Worm (Caenorhabditis elegans) whole organism, L4 larva: Measurements from ENCODE around the gene cnep-1.
A peak's percentile ranks its signal among the peaks of the same experiment; 100 is the strongest.

Source experiments
- F26F4.8 ChIP-seq: fragments of 200-800 bp; sonication (Bioruptor generic); conservative IDR thresholded peaks from 2 replicates; pipeline ENCODE4 v1.3.6; 2022; ENCODE audit warnings: missing genetic modification characterization, missing compliant biosample characterization
- R02D3.7 ChIP-seq: fragments of 150-350 bp; sonication (generic microtip); optimal IDR thresholded peaks from 3 replicates; lab custom pipeline; 2014; ENCODE audit warnings: missing biosample characterization, missing genetic modification characterization
- Y105C5A.15 ChIP-seq: fragments of 200-800 bp; sonication (Bioruptor generic); IDR thresholded peaks from 2 replicates; pipeline ENCODE4 v1.3.6; 2022; ENCODE audit warnings: missing genetic modification characterization, missing compliant biosample characterization
- ZK546.5 ChIP-seq, 2 experiments: sonication (generic microtip); optimal IDR thresholded peaks; 2 replicates each; lab custom pipeline; 2017; ENCODE audit warnings: missing biosample characterization in 2 of 2, missing genetic modification characterization in 2 of 2
- ama-1 ChIP-seq: fragments of 150-350 bp; optimal IDR thresholded peaks from 2 replicates; lab custom pipeline; 2014; ENCODE audit warnings: inconsistent platforms, mixed read lengths
- attf-4 ChIP-seq: sonication (generic microtip); optimal IDR thresholded peaks from 3 replicates; lab custom pipeline; 2017; ENCODE audit warnings: missing biosample characterization, missing genetic modification characterization
- ceh-44 ChIP-seq: fragments of 200-800 bp; sonication (Bioruptor generic); IDR thresholded peaks from 2 replicates; pipeline ENCODE4 v1.3.6; 2022; ENCODE audit warnings: missing genetic modification reagents, missing genetic modification characterization, missing compliant biosample characterization
- daf-19 ChIP-seq: fragments of 200-800 bp; sonication (Bioruptor generic); conservative IDR thresholded peaks from 2 replicates; pipeline ENCODE4 v1.3.6; 2022; ENCODE audit warnings: missing genetic modification characterization, missing compliant biosample characterization
- daf-8 ChIP-seq: fragments of 200-800 bp; sonication (Bioruptor generic); IDR thresholded peaks from 2 replicates; pipeline ENCODE4 v1.3.6; 2022; ENCODE audit warnings: missing genetic modification characterization, missing compliant biosample characterization
- dmd-8 ChIP-seq: fragments of 200-800 bp; sonication (Bioruptor generic); IDR thresholded peaks from 2 replicates; pipeline ENCODE4 v1.3.6; 2022; ENCODE audit warnings: missing genetic modification characterization, missing compliant biosample characterization
- dmd-9 ChIP-seq: fragments of 200-800 bp; sonication (Bioruptor generic); IDR thresholded peaks from 2 replicates; pipeline ENCODE4 v1.3.6; 2022; ENCODE audit warnings: missing genetic modification reagents, missing genetic modification characterization, missing compliant biosample characterization
- egl-27 ChIP-seq: sonication (generic microtip); optimal IDR thresholded peaks from 3 replicates; lab custom pipeline; 2017; ENCODE audit warnings: missing biosample characterization, missing genetic modification reagents, missing genetic modification characterization
- gei-8 ChIP-seq: fragments of 200-800 bp; sonication (Bioruptor generic); optimal IDR thresholded peaks from 2 replicates; lab custom pipeline; 2018; ENCODE audit warnings: mild to moderate bottlenecking, missing genetic modification characterization, missing compliant biosample characterization
- hif-1 ChIP-seq, 2 experiments: sonication (generic microtip); optimal IDR thresholded peaks; 2 replicates each; lab custom pipeline; 2016 to 2017; ENCODE audit warnings: missing compliant biosample characterization in 2 of 2, missing genetic modification characterization in 2 of 2, missing genetic modification reagents in 2 of 2, missing genotype in 2 of 2, mild to moderate bottlenecking in 1 of 2
- hlh-11 ChIP-seq: fragments of 200-800 bp; sonication (Bioruptor generic); optimal IDR thresholded peaks from 2 replicates; lab custom pipeline; 2018; ENCODE audit warnings: mild to moderate bottlenecking, missing genetic modification characterization, missing compliant biosample characterization
- hlh-30 ChIP-seq: sonication (generic microtip); optimal IDR thresholded peaks from 2 replicates; lab custom pipeline; 2017; ENCODE audit warnings: antibody characterized with exemption, mild to moderate bottlenecking, missing genetic modification characterization, missing compliant biosample characterization; ENCODE audit not compliant: insufficient read depth
- jun-1 ChIP-seq: fragments of 150-350 bp; optimal IDR thresholded peaks from 2 replicates; lab custom pipeline; 2014; ENCODE audit warnings: missing biosample characterization, missing genetic modification reagents, missing genetic modification characterization
- lim-7 ChIP-seq: fragments of 200-800 bp; sonication (Bioruptor generic); IDR thresholded peaks from 2 replicates; pipeline ENCODE4 v1.3.6; 2022; ENCODE audit warnings: missing genetic modification characterization, missing compliant biosample characterization
- lin-15B ChIP-seq: fragments of 150-350 bp; sonication (generic microtip); optimal IDR thresholded peaks from 3 replicates; lab custom pipeline; 2014; ENCODE audit warnings: missing biosample characterization, missing genetic modification characterization
- madf-5 ChIP-seq, 2 experiments: fragments of 200-800 bp; sonication (Bioruptor generic); IDR thresholded peaks; 2 replicates each; pipeline ENCODE4 v1.3.6; 2022; ENCODE audit warnings: missing compliant biosample characterization in 2 of 2, missing genetic modification characterization in 2 of 2
- mep-1 ChIP-seq: fragments of 150-350 bp; sonication (generic microtip); optimal IDR thresholded peaks from 3 replicates; lab custom pipeline; 2014; ENCODE audit warnings: missing biosample characterization, missing genetic modification characterization
- mes-2 ChIP-seq: sonication (generic microtip); optimal IDR thresholded peaks from 2 replicates; lab custom pipeline; 2016; ENCODE audit warnings: missing genotype, mild to moderate bottlenecking, missing genetic modification characterization, missing compliant biosample characterization; ENCODE audit not compliant: poor library complexity, severe bottlenecking
- mxl-3 ChIP-seq: fragments of 200-800 bp; sonication (Bioruptor generic); optimal IDR thresholded peaks from 2 replicates; lab custom pipeline; 2018; ENCODE audit warnings: mild to moderate bottlenecking, missing genetic modification characterization, missing compliant biosample characterization
- nhr-11 ChIP-seq: fragments of 150-350 bp; optimal IDR thresholded peaks from 2 replicates; lab custom pipeline; 2014; ENCODE audit warnings: missing biosample characterization, missing genetic modification characterization
- nhr-237 ChIP-seq: sonication (generic microtip); optimal IDR thresholded peaks from 2 replicates; lab custom pipeline; 2017; ENCODE audit warnings: missing biosample characterization, missing genetic modification characterization
- nhr-6 ChIP-seq: fragments of 150-350 bp; optimal IDR thresholded peaks from 2 replicates; lab custom pipeline; 2014; ENCODE audit warnings: missing biosample characterization, missing genetic modification characterization
- nhr-77 ChIP-seq: fragments of 150-350 bp; optimal IDR thresholded peaks from 2 replicates; lab custom pipeline; 2014; ENCODE audit warnings: missing biosample characterization, missing genetic modification characterization
- pha-4 ChIP-seq, 2 experiments: fragments of 150-350 bp in 1 of 2; fragments of 200-800 bp in 1 of 2; sonication (Bioruptor generic) in 1 of 2; IDR thresholded peaks in 1 of 2; optimal IDR thresholded peaks in 1 of 2; 2 replicates each; pipeline versions ENCODE4 v1.3.6 to Lab custom; 2014 to 2022; ENCODE audit warnings: missing genetic modification characterization in 2 of 2, missing genetic modification reagents in 2 of 2, missing biosample characterization in 1 of 2, missing compliant biosample characterization in 1 of 2
- php-3 ChIP-seq: fragments of 200-800 bp; sonication (Bioruptor generic); IDR thresholded peaks from 2 replicates; pipeline ENCODE4 v1.3.6; 2022; ENCODE audit warnings: missing genetic modification reagents, missing genetic modification characterization, missing compliant biosample characterization
- rbr-2 ChIP-seq: sonication (generic microtip); optimal IDR thresholded peaks from 2 replicates; lab custom pipeline; 2016; ENCODE audit warnings: missing genotype, missing genetic modification characterization, missing compliant biosample characterization
- sdz-12 ChIP-seq: fragments of 200-800 bp; sonication (Bioruptor generic); optimal IDR thresholded peaks from 2 replicates; lab custom pipeline; 2018; ENCODE audit warnings: mild to moderate bottlenecking, missing genetic modification characterization, missing compliant biosample characterization
- set-16 ChIP-seq: fragments of 200-800 bp; sonication (Bioruptor generic); IDR thresholded peaks from 2 replicates; pipeline ENCODE4 v1.3.6; 2022; ENCODE audit warnings: missing genetic modification reagents, missing genetic modification characterization, missing compliant biosample characterization
- snpc-1.2 ChIP-seq: fragments of 200-800 bp; sonication (Bioruptor generic); IDR thresholded peaks from 2 replicates; pipeline ENCODE4 v1.3.6; 2022; ENCODE audit warnings: missing genetic modification reagents, missing genetic modification characterization, missing compliant biosample characterization
- snpc-4 ChIP-seq: fragments of 150-350 bp; optimal IDR thresholded peaks from 2 replicates; lab custom pipeline; 2014; ENCODE audit warnings: missing biosample characterization, missing genetic modification characterization
- tra-1 ChIP-seq: fragments of 200-800 bp; sonication (Bioruptor generic); IDR thresholded peaks from 2 replicates; pipeline ENCODE4 v1.3.6; 2022; ENCODE audit warnings: missing genetic modification reagents, missing genetic modification characterization, missing compliant biosample characterization
- zfp-3 ChIP-seq: fragments of 200-800 bp; sonication (Bioruptor generic); conservative IDR thresholded peaks from 2 replicates; pipeline ENCODE4 v1.3.6; 2022; ENCODE audit warnings: missing genetic modification reagents, missing genetic modification characterization, missing compliant biosample characterization
- zip-2 ChIP-seq: fragments of 150-350 bp; optimal IDR thresholded peaks from 2 replicates; lab custom pipeline; 2014; ENCODE audit warnings: missing biosample characterization, missing genetic modification characterization
- ztf-7 ChIP-seq: fragments of 150-350 bp; optimal IDR thresholded peaks from 2 replicates; lab custom pipeline; 2014; ENCODE audit warnings: missing biosample characterization, missing genetic modification characterization

Gene cnep-1

ce11 chrII:7301670-7302151 lies 8.4 kb upstream of the cnep-1 start, which contains the start of gene cul-4 (continued):
- TF ChIP-seq zfp-3 (GFP tag; lab: Robert Waterston, UW) (no peak), madf-5 (GFP tag; IDR thresholded peaks at IDR 0.05; lab: Robert Waterston, UW) (no peak), mes-2 (tag; lab: Kevin White, UChicago) (peak; percentile 92)

- TF ChIP-seq F26F4.8 (GFP tag; lab: Robert Waterston, UW): no peak
- no peak for TF ChIP-seq nhr-77 (tag; lab: Kevin White, UChicago)
- no peak for TF ChIP-seq daf-19
- no peak for TF ChIP-seq ceh-44
- no peak for TF ChIP-seq pha-4 (GFP tag; IDR thresholded peaks at IDR 0.05; lab: Robert Waterston, UW)
- TF ChIP-seq pha-4 (tag; optimal IDR thresholded peaks at IDR 0.05; lab: Kevin White, UChicago): no peak
- no peak for TF ChIP-seq dmd-8 (GFP tag; lab: Robert Waterston, UW)
- no peak for TF ChIP-seq dmd-9 (GFP tag; lab: Robert Waterston, UW)
- no peak for TF ChIP-seq sdz-12 (GFP tag; lab: Kevin White, UChicago)
- TF ChIP-seq mxl-3 (GFP tag; lab: Kevin White, UChicago): no peak
- TF ChIP-seq jun-1: no peak
- TF ChIP-seq hif-1 (tag; optimal IDR thresholded peaks at IDR 0.05; lab: Kevin White, UChicago): no peak
- no peak for TF ChIP-seq R02D3.7
- TF ChIP-seq snpc-1.2 (GFP tag; lab: Robert Waterston, UW): no peak
- no peak for TF ChIP-seq egl-27 (tag; lab: Kevin White, UChicago)
- TF ChIP-seq tra-1: no peak
- no peak for TF ChIP-seq php-3
- no peak for TF ChIP-seq rbr-2 (tag; lab: Kevin White, UChicago)
- no peak for TF ChIP-seq attf-4 (tag; lab: Kevin White, UChicago)
Measured at ce11 chrII:7305558-7305957, 4.6 kb upstream of the cnep-1 start, which contains the start of gene brf-1. Gene brf-1 (plus strand): TSS chrII:7305858.

ce11 chrII:7314083-7314482 lies 3.9 kb downstream of the cnep-1 start, which contains the start of gene F45E12.6:
Gene F45E12.6 (minus strand): TSS chrII:7314183.
- TF ChIP-seq hlh-11 (tag; lab: Kevin White, UChicago) (no peak), gei-8 (GFP tag; lab: Kevin White, UChicago) (no peak), dmd-9 (GFP tag; lab: Robert Waterston, UW) (no peak), ama-1 (lab: Kevin White, UChicago) (no peak), snpc-4 (tag; lab: Kevin White, UChicago) (no peak), zfp-3 (GFP tag; lab: Robert Waterston, UW) (no peak), nhr-11 (tag; lab: Kevin White, UChicago) (no peak), php-3 (no peak), hlh-30 (tag; lab: Kevin White, UChicago) (no peak), set-16 (GFP tag; lab: Robert Waterston, UW) (no peak), lim-7 (GFP tag; lab: Robert Waterston, UW) (no peak), dmd-8 (GFP tag; lab: Robert Waterston, UW) (no peak), daf-8 (no peak)
- TF ChIP-seq, all 104 proteins: peak for 0

ce11 chrII:7317468-7317867 lies 7.3 kb downstream of the cnep-1 start, which contains the start of gene F21D12.2:
Gene F21D12.2 (plus strand): TSS chrII:7317768.
- TF ChIP-seq php-3: no peak
- TF ChIP-seq nhr-6 (tag; lab: Kevin White, UChicago): no peak
- TF ChIP-seq zip-2: no peak
- TF ChIP-seq lin-15B (tag; lab: Kevin White, UChicago): no peak
- no peak for TF ChIP-seq daf-19
- TF ChIP-seq Y105C5A.15 (GFP tag; lab: Robert Waterston, UW): no peak
- TF ChIP-seq ztf-7 (tag; lab: Kevin White, UChicago): no peak
- no peak for TF ChIP-seq mep-1 (tag; lab: Kevin White, UChicago)
- no peak for TF ChIP-seq nhr-237 (tag; lab: Kevin White, UChicago)
- TF ChIP-seq rbr-2 (tag; lab: Kevin White, UChicago): no peak
- no peak for TF ChIP-seq ZK546.5 (tag; optimal IDR thresholded peaks at IDR 0.05; lab: Kevin White, UChicago)
